Fruit fly (Drosophila melanogaster) whole organism, embryonic: ENCODE data around the gene mus301.

Source experiments
- CG11504 ChIP-seq: fragments of 200-800 bp; sonication (Bioruptor generic); optimal IDR thresholded peaks from 3 replicates; lab custom pipeline; 2019; ENCODE audit warnings: missing biosample characterization, mild to moderate bottlenecking, missing genetic modification characterization, moderate library complexity
- CG12219 ChIP-seq: fragments of 200-800 bp; sonication (Bioruptor generic); optimal IDR thresholded peaks from 3 replicates; lab custom pipeline; 2018; ENCODE audit warnings: missing biosample characterization, mild to moderate bottlenecking, missing genetic modification characterization
- CG14860 ChIP-seq: fragments of 200-800 bp; sonication (Bioruptor generic); IDR thresholded peaks from 3 replicates; pipeline ENCODE4 v1.3.6; 2022; ENCODE audit warnings: missing biosample characterization, missing genetic modification characterization; ENCODE audit not compliant: partially characterized antibody
- CG15011 ChIP-seq: fragments of 200-800 bp; sonication (Bioruptor generic); optimal IDR thresholded peaks from 3 replicates; lab custom pipeline; 2018; ENCODE audit warnings: missing biosample characterization, mild to moderate bottlenecking, missing genetic modification characterization
- CG15514 ChIP-seq: fragments of 200-800 bp; sonication (Bioruptor generic); optimal IDR thresholded peaks from 3 replicates; lab custom pipeline; 2017; ENCODE audit warnings: missing biosample characterization, missing genetic modification characterization, mild to moderate bottlenecking, moderate library complexity, missing genetic modification reagents
- CG16813 ChIP-seq: fragments of 200-800 bp; sonication (Bioruptor generic); IDR thresholded peaks from 3 replicates; pipeline ENCODE4 v1.3.6; 2022; ENCODE audit warnings: missing biosample characterization, missing genetic modification characterization; ENCODE audit not compliant: partially characterized antibody
- CG17385 ChIP-seq: fragments of 200-800 bp; sonication (Bioruptor generic); optimal IDR thresholded peaks from 3 replicates; lab custom pipeline; 2018; ENCODE audit warnings: missing biosample characterization, mild to moderate bottlenecking, missing genetic modification characterization
- CG18599 ChIP-seq: fragments of 200-800 bp; sonication (Bioruptor generic); optimal IDR thresholded peaks from 3 replicates; lab custom pipeline; 2017; ENCODE audit warnings: missing biosample characterization, missing genetic modification characterization, mild to moderate bottlenecking, moderate library complexity, missing genetic modification reagents
- CG34224 ChIP-seq: fragments of 200-800 bp; sonication (Bioruptor generic); IDR thresholded peaks from 3 replicates; pipeline ENCODE4 v1.3.6; 2022; ENCODE audit warnings: missing biosample characterization, missing genetic modification characterization; ENCODE audit not compliant: partially characterized antibody
- CG3726 ChIP-seq: fragments of 200-800 bp; sonication (Bioruptor generic); IDR thresholded peaks from 3 replicates; pipeline ENCODE4, ENCODE4 v1.3.6; 2022; ENCODE audit warnings: missing biosample characterization, missing genetic modification characterization
- CG4820 ChIP-seq: fragments of 200-800 bp; sonication (Bioruptor generic); optimal IDR thresholded peaks from 3 replicates; lab custom pipeline; 2016; ENCODE audit warnings: missing biosample characterization, missing genetic modification characterization
- CG7271 ChIP-seq: fragments of 200-800 bp; sonication (Bioruptor generic); optimal IDR thresholded peaks from 2 replicates; lab custom pipeline; 2018; ENCODE audit warnings: missing biosample characterization, mild to moderate bottlenecking, missing genetic modification characterization, moderate library complexity
- CG7987 ChIP-seq: fragments of 200-800 bp; sonication (Bioruptor generic); optimal IDR thresholded peaks from 2 replicates; lab custom pipeline; 2018; ENCODE audit warnings: missing biosample characterization, mild to moderate bottlenecking, missing genetic modification characterization, moderate library complexity
- CG8924 ChIP-seq: fragments of 200-800 bp; optimal IDR thresholded peaks from 3 replicates; lab custom pipeline; 2019; ENCODE audit warnings: missing biosample characterization, mild to moderate bottlenecking, missing genetic modification characterization, moderate library complexity
- Dad ChIP-seq: fragments of 200-800 bp; sonication (Bioruptor generic); optimal IDR thresholded peaks from 3 replicates; lab custom pipeline; 2016; ENCODE audit warnings: missing biosample characterization, missing genetic modification characterization
- Dll ChIP-seq: fragments of 200-800 bp; sonication (Bioruptor generic); IDR thresholded peaks from 4 replicates; pipeline ENCODE4 v1.3.6; 2022; ENCODE audit warnings: missing biosample characterization, missing genetic modification characterization; ENCODE audit not compliant: partially characterized antibody
- E2f2 ChIP-seq: fragments of 200-800 bp; sonication (Bioruptor generic); IDR thresholded peaks from 2 replicates; pipeline ENCODE4 v1.3.6; 2022; ENCODE audit warnings: missing biosample characterization, missing genetic modification characterization
- Eip74EF ChIP-seq, 2 experiments: fragments of 200-800 bp in 1 of 2; fragments of >200 bp in 1 of 2; sonication (Bioruptor generic) in 1 of 2; optimal IDR thresholded peaks; 2 replicates each; lab custom pipeline; 2017 to 2019; ENCODE audit warnings: missing biosample characterization in 2 of 2, missing genetic modification characterization in 2 of 2, mild to moderate bottlenecking in 1 of 2, moderate library complexity in 1 of 2
- Ets97D ChIP-seq: fragments of 200-800 bp; sonication (Bioruptor generic); optimal IDR thresholded peaks from 3 replicates; lab custom pipeline; 2016; ENCODE audit warnings: missing biosample characterization, missing genetic modification characterization
- Fer1 ChIP-seq: fragments of 200-800 bp; sonication (Bioruptor generic); optimal IDR thresholded peaks from 2 replicates; lab custom pipeline; 2017; ENCODE audit warnings: missing biosample characterization, mild to moderate bottlenecking, missing genetic modification characterization
- HLHmδ ChIP-seq: fragments of 200-800 bp; sonication (Bioruptor generic); optimal IDR thresholded peaks from 2 replicates; lab custom pipeline; 2018; ENCODE audit warnings: missing biosample characterization, mild to moderate bottlenecking, missing genetic modification characterization, moderate library complexity
- Hr3 ChIP-seq: fragments of 200-800 bp; sonication (Bioruptor generic); optimal IDR thresholded peaks from 3 replicates; lab custom pipeline; 2016; ENCODE audit warnings: missing biosample characterization, missing genetic modification characterization
- MBD-R2 ChIP-seq: fragments of 200-800 bp; sonication (Bioruptor generic); IDR thresholded peaks from 2 replicates; pipeline ENCODE4 v1.3.6; 2022; ENCODE audit warnings: missing biosample characterization, missing genetic modification characterization
- MESR4 ChIP-seq: fragments of 200-800 bp; sonication (Bioruptor generic); optimal IDR thresholded peaks from 2 replicates; lab custom pipeline; 2018; ENCODE audit warnings: missing biosample characterization, mild to moderate bottlenecking, missing genetic modification characterization, moderate library complexity
- Mad ChIP-seq: fragments of 200-800 bp; sonication (Bioruptor generic); optimal IDR thresholded peaks from 2 replicates; lab custom pipeline; 2016; ENCODE audit warnings: missing biosample characterization, missing genetic modification characterization
- Myb ChIP-seq: fragments of 200-800 bp; sonication (Bioruptor generic); optimal IDR thresholded peaks from 2 replicates; lab custom pipeline; 2016; ENCODE audit warnings: missing biosample characterization, missing genetic modification characterization
- Oli ChIP-seq: fragments of 200-800 bp; sonication (Bioruptor generic); optimal IDR thresholded peaks from 2 replicates; lab custom pipeline; 2018; ENCODE audit warnings: missing biosample characterization, mild to moderate bottlenecking, missing genetic modification characterization, moderate library complexity
- Pdp1 ChIP-seq, 2 experiments: fragments of 200-800 bp; sonication (Bioruptor generic); optimal IDR thresholded peaks; 3 replicates each; lab custom pipeline; 2016; ENCODE audit warnings: missing biosample characterization in 2 of 2, missing genetic modification characterization in 2 of 2, mild to moderate bottlenecking in 1 of 2, moderate library complexity in 1 of 2
- Sry-δ ChIP-seq: fragments of 200-800 bp; sonication (Bioruptor generic); optimal IDR thresholded peaks from 2 replicates; lab custom pipeline; 2016; ENCODE audit warnings: missing biosample characterization, missing genetic modification characterization
- abd-A ChIP-seq: fragments of 200-800 bp; sonication (Bioruptor generic); optimal IDR thresholded peaks from 3 replicates; lab custom pipeline; 2019; ENCODE audit warnings: missing biosample characterization, mild to moderate bottlenecking, missing genetic modification characterization, moderate library complexity
- ato ChIP-seq: fragments of 200-800 bp; sonication (Bioruptor generic); IDR thresholded peaks from 2 replicates; pipeline ENCODE4 v1.3.6; 2022; ENCODE audit warnings: missing biosample characterization, missing genetic modification characterization; ENCODE audit not compliant: partially characterized antibody
- bbx ChIP-seq: fragments of 200-800 bp; sonication (Bioruptor generic); IDR thresholded peaks from 2 replicates; pipeline ENCODE4 v1.3.6; 2022; ENCODE audit warnings: missing biosample characterization, missing genetic modification characterization; ENCODE audit not compliant: partially characterized antibody
- bowl ChIP-seq: fragments of 200-800 bp; sonication (Bioruptor generic); IDR thresholded peaks from 2 replicates; pipeline ENCODE4 v1.3.6; 2022; ENCODE audit warnings: missing biosample characterization, missing genetic modification characterization
- caup ChIP-seq: fragments of 200-800 bp; sonication (Bioruptor generic); optimal IDR thresholded peaks from 3 replicates; lab custom pipeline; 2017; ENCODE audit warnings: missing biosample characterization, mild to moderate bottlenecking, missing genetic modification characterization, moderate library complexity; ENCODE audit not compliant: severe bottlenecking
- ci ChIP-seq: fragments of 200-800 bp; sonication (Bioruptor generic); IDR thresholded peaks from 3 replicates; pipeline ENCODE4 v1.3.6; 2022; ENCODE audit warnings: missing biosample characterization, missing genetic modification characterization
- croc ChIP-seq: fragments of 200-800 bp; sonication (Bioruptor generic); conservative IDR thresholded peaks from 3 replicates; pipeline ENCODE4 v1.3.6; 2022; ENCODE audit warnings: missing biosample characterization, missing genetic modification characterization
- hkb ChIP-seq, 2 experiments: fragments of 200-800 bp in 1 of 2; fragments of >200 bp in 1 of 2; sonication (Bioruptor generic) in 1 of 2; IDR thresholded peaks in 1 of 2; optimal IDR thresholded peaks in 1 of 2; 2 replicates each; pipeline versions ENCODE4 v1.3.6 to Lab custom; 2017 to 2022; ENCODE audit warnings: missing biosample characterization in 1 of 2, missing genetic modification characterization in 1 of 2
- lbe ChIP-seq: fragments of 200-800 bp; sonication (Bioruptor generic); optimal IDR thresholded peaks from 2 replicates; lab custom pipeline; 2016; ENCODE audit warnings: missing biosample characterization, mild to moderate bottlenecking, missing genetic modification characterization
- nerfin-2 ChIP-seq: fragments of 200-800 bp; sonication (Bioruptor generic); IDR thresholded peaks from 2 replicates; pipeline ENCODE4 v1.3.6; 2022; ENCODE audit warnings: missing biosample characterization, missing genetic modification characterization; ENCODE audit not compliant: partially characterized antibody
- onecut ChIP-seq: fragments of 200-800 bp; sonication (Bioruptor generic); IDR thresholded peaks from 2 replicates; pipeline ENCODE4 v1.3.6; 2022; ENCODE audit warnings: missing biosample characterization, missing genetic modification characterization
- pan ChIP-seq, 4 experiments: fragments of >200 bp in 3 of 4; fragments of 200-800 bp in 1 of 4; sonication (Bioruptor generic) in 1 of 4; optimal IDR thresholded peaks in 3 of 4; IDR thresholded peaks in 1 of 4; 2 replicates each; pipeline versions ENCODE4 v1.3.6 to Lab custom; 2017 to 2022; ENCODE audit warnings: missing biosample characterization in 2 of 4, missing genetic modification characterization in 2 of 4, mixed read lengths in 1 of 4
- pzg ChIP-seq: fragments of 200-800 bp; sonication (Bioruptor generic); optimal IDR thresholded peaks from 3 replicates; lab custom pipeline; 2018; ENCODE audit warnings: missing biosample characterization, mild to moderate bottlenecking, missing genetic modification characterization, moderate library complexity
- sens ChIP-seq: fragments of 200-800 bp; sonication (Bioruptor generic); peaks from one replicate; lab custom pipeline; 2016; ENCODE audit warnings: missing biosample characterization, missing genetic modification characterization
- sisA ChIP-seq: fragments of 200-800 bp; sonication (Bioruptor generic); IDR thresholded peaks from 2 replicates; pipeline ENCODE4 v1.3.6; 2022; ENCODE audit warnings: missing biosample characterization, missing genetic modification characterization
- stwl ChIP-seq: fragments of 200-800 bp; sonication (Bioruptor generic); optimal IDR thresholded peaks from 3 replicates; lab custom pipeline; 2018; ENCODE audit warnings: missing biosample characterization, mild to moderate bottlenecking, missing genetic modification characterization, moderate library complexity
- sug ChIP-seq: fragments of 200-800 bp; optimal IDR thresholded peaks from 2 replicates; lab custom pipeline; 2019; ENCODE audit warnings: missing biosample characterization, mild to moderate bottlenecking, missing genetic modification characterization, moderate library complexity
- vnd ChIP-seq: fragments of 200-800 bp; sonication (Bioruptor generic); IDR thresholded peaks from 3 replicates; pipeline ENCODE4 v1.3.6; 2022; ENCODE audit warnings: missing biosample characterization, missing genetic modification characterization; ENCODE audit not compliant: partially characterized antibody

Gene mus301

DNA sequence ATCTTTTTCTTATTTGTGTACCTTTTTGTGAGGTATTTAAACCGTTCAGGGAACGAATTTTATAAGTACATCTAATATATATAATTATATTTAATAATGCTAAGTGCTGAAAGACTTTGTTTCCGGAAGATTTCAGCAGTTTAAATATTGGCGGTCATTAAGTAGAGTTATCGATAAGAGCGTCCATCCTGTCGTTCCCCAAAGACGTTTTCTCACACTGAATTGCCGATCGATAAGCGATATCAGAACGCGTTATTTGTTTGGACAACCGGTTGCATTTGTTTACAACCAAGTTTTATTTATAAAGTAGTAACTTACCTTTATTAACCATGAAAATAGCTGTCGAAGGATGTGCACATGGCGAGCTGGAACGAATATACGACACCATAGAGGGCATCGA is 16.0 kb upstream of the mus301 start, which contains the start of gene ldbr (continued):
- TF ChIP-seq Eip74EF (GFP tag; optimal IDR thresholded peaks at IDR 0.05; lab: Kevin White, UChicago) (no peak), nerfin-2 (peak; percentile 52; the same call in 1 of the 2 replicates), CG18599 (GFP tag; lab: Kevin White, UChicago) (no peak), CG17385 (GFP tag; lab: Kevin White, UChicago) (peak; percentile 14), croc (GFP tag; lab: Robert Waterston, UW) (no peak), CG15514 (GFP tag; lab: Kevin White, UChicago) (peak; percentile 45), hkb (optimal IDR thresholded peaks at IDR 0.05; lab: Kevin White, UChicago) (no peak), hkb (GFP tag; IDR thresholded peaks at IDR 0.05; lab: Robert Waterston, UW) (peak; percentile 26; the same call in 1 of the 2 replicates), Sry-δ (GFP tag; lab: Kevin White, UChicago) (peak; percentile 29), CG4820 (GFP tag; lab: Kevin White, UChicago) (no peak), CG11504 (tag; lab: Kevin White, UChicago) (no peak), HLHmδ (GFP tag; lab: Kevin White, UChicago) (no peak), Hr3 (GFP tag; lab: Kevin White, UChicago) (no peak), Fer1 (GFP tag; lab: Kevin White, UChicago) (peak; percentile 56), stwl (tag; lab: Kevin White, UChicago) (peak; percentile 60), Pdp1 (GFP tag; optimal IDR thresholded peaks at IDR 0.05; lab: Kevin White, UChicago) (peak in 1 of 2 experiments; percentile 21), Oli (no peak), pzg (GFP tag; lab: Kevin White, UChicago) (peak; percentile 64), onecut (GFP tag; lab: Robert Waterston, UW) (peak; percentile 72), CG34224 (GFP tag; lab: Robert Waterston, UW) (peak; percentile 63; the same call in 2 of the 3 replicates), MBD-R2 (GFP tag; lab: Robert Waterston, UW) (peak; percentile 74), pan (optimal IDR thresholded peaks at IDR 0.05; lab: Kevin White, UChicago) (no peak), pan (GFP tag; optimal IDR thresholded peaks at IDR 0.05 in 1 of 2, IDR thresholded peaks at IDR 0.05 in 1 of 2) (no peak), bowl (GFP tag; lab: Robert Waterston, UW) (no peak), Myb (GFP tag; lab: Kevin White, UChicago) (no peak), Ets97D (GFP tag; lab: Kevin White, UChicago) (peak; percentile 69), vnd (GFP tag; lab: Robert Waterston, UW) (no peak), CG3726 (GFP tag; lab: Robert Waterston, UW) (no peak), Dll (GFP tag; lab: Robert Waterston, UW) (peak; percentile 61; the same call in 3 of the 4 replicates), CG7987 (GFP tag; lab: Kevin White, UChicago) (peak; percentile 31), MESR4 (GFP tag; lab: Kevin White, UChicago) (peak; percentile 31), ato (peak; percentile 56), CG16813 (GFP tag; lab: Robert Waterston, UW) (peak; percentile 54; the same call in 2 of the 3 replicates), lbe (peak; percentile 74), sens (GFP tag; lab: Kevin White, UChicago) (no peak), bbx (peak; percentile 65; the same call in 1 of the 2 replicates), ci (GFP tag; lab: Robert Waterston, UW) (0 out of 3 replicates have a peak, but pooled peaks have one; percentile 29), CG15011 (GFP tag; lab: Kevin White, UChicago) (no peak), Dad (no peak), CG8924 (tag; lab: Kevin White, UChicago) (no peak), sisA (no peak), CG7271 (no peak), CG12219 (no peak), sug (peak; percentile 34), abd-A (tag; lab: Kevin White, UChicago) (no peak), caup (GFP tag; lab: Kevin White, UChicago) (peak; percentile 15), Mad (no peak), E2f2 (GFP tag; lab: Robert Waterston, UW) (peak; percentile 93), CG14860 (GFP tag; lab: Robert Waterston, UW) (0 out of 3 replicates have a peak, but pooled peaks have one; percentile 33)
